Worm (Caenorhabditis elegans) whole organism, dauer: ENCODE data around the gene C33C12.11.
"Not testable (repeated sequence)": the region's sequence is repeated elsewhere in the genome, so short reads cannot be mapped to it uniquely, and the experiment has no call there.

Experiments used
- unc-62 ChIP-seq: sonication (generic microtip); optimal IDR thresholded peaks from 2 replicates; lab custom pipeline; 2017; ENCODE audit warnings: missing biosample characterization, missing genetic modification reagents, missing genetic modification characterization

C33C12.11 gene

ce11 chrII:2163370-2163882 lies at the start of gene C33C12.11:
TSS of gene C33C12.11 (minus strand) at chrII:2163832.
- TF ChIP-seq unc-62 (GFP tag; lab: Kevin White, UChicago), result not testable (repeated sequence)

- no peak for TF ChIP-seq unc-62 (GFP tag; lab: Kevin White, UChicago)
These were observed 44.2 kb upstream of the C33C12.11 start, which contains the start of gene Y59C2A.1 for ce11 chrII:2207812-2208211. TSS of gene Y59C2A.1 (plus strand) at chrII:2208112.

ce11 chrII:2206064-2206722 lies 42.6 kb upstream of the C33C12.11 start:
- TF ChIP-seq unc-62 (GFP tag; lab: Kevin White, UChicago), result no peak

- TF ChIP-seq unc-62 (GFP tag; lab: Kevin White, UChicago), result no peak
These were observed 40.4 kb upstream of the C33C12.11 start, which contains the start of gene Y59C2A.2 for ce11 chrII:2204077-2204476. TSS of gene Y59C2A.2 (minus strand) at chrII:2204137.

ce11 chrII:2202147-2202546 lies 38.5 kb upstream of the C33C12.11 start:
- no peak for TF ChIP-seq unc-62 (GFP tag; lab: Kevin White, UChicago)

ce11 chrII:2197555-2198288 lies 34.1 kb upstream of the C33C12.11 start, which contains the start of gene C33C12.1:
TSS of gene C33C12.1 (plus strand) at chrII:2198238.
- TF ChIP-seq unc-62 (GFP tag; lab: Kevin White, UChicago), result no peak

ce11 chrII:2196742-2197141 lies 33.1 kb upstream of the C33C12.11 start:
- no peak for TF ChIP-seq unc-62 (GFP tag; lab: Kevin White, UChicago)

- TF ChIP-seq unc-62 (GFP tag; lab: Kevin White, UChicago), result no peak
These were observed 31.9 kb upstream of the C33C12.11 start for ce11 chrII:2195541-2195940.

- no peak for TF ChIP-seq unc-62 (GFP tag; lab: Kevin White, UChicago)
These were observed 28.6 kb upstream of the C33C12.11 start for ce11 chrII:2192267-2192666.

- TF ChIP-seq unc-62 (GFP tag; lab: Kevin White, UChicago), result no peak
These were observed 27.8 kb upstream of the C33C12.11 start for ce11 chrII:2191383-2191782.

- TF ChIP-seq unc-62 (GFP tag; lab: Kevin White, UChicago), result no peak
These were observed 26.9 kb upstream of the C33C12.11 start for ce11 chrII:2190522-2190921.

- no peak for TF ChIP-seq unc-62 (GFP tag; lab: Kevin White, UChicago)
These were observed 25.7 kb upstream of the C33C12.11 start, which contains the start of gene mtq-2 for ce11 chrII:2189357-2189756. TSS of gene mtq-2 (minus strand) at chrII:2189457.

- TF ChIP-seq unc-62 (GFP tag; lab: Kevin White, UChicago), result no peak
These were observed 23.1 kb upstream of the C33C12.11 start for ce11 chrII:2186730-2187129.

- no peak for TF ChIP-seq unc-62 (GFP tag; lab: Kevin White, UChicago)
These were observed 22.7 kb upstream of the C33C12.11 start, which contains the start of gene gba-2 for ce11 chrII:2186329-2186728. TSS of gene gba-2 (minus strand) at chrII:2186434.

ce11 chrII:2177735-2178134 lies 14.1 kb upstream of the C33C12.11 start:
- no peak for TF ChIP-seq unc-62 (GFP tag; lab: Kevin White, UChicago)

ce11 chrII:2176688-2177087 lies 13.1 kb upstream of the C33C12.11 start, which contains the start of gene gba-1:
TSS of gene gba-1 (plus strand) at chrII:2176741.
- no peak for TF ChIP-seq unc-62 (GFP tag; lab: Kevin White, UChicago)
